Fruit fly (Drosophila melanogaster) whole organism, embryonic: ENCODE measurements around the gene BTBD9.

Experiments used
- BtbVII ChIP-seq: fragments of 200-800 bp; sonication (Bioruptor generic); optimal IDR thresholded peaks from 3 replicates; lab custom pipeline; 2017; ENCODE audit warnings: missing biosample characterization, mild to moderate bottlenecking, missing genetic modification characterization
- C15 ChIP-seq: fragments of 200-800 bp; sonication (Bioruptor generic); IDR thresholded peaks from 3 replicates; pipeline ENCODE4 v1.3.6; 2022; ENCODE audit warnings: missing biosample characterization, missing genetic modification characterization
- CG10267 ChIP-seq: fragments of 200-800 bp; sonication (Bioruptor generic); optimal IDR thresholded peaks from 2 replicates; lab custom pipeline; 2018; ENCODE audit warnings: missing biosample characterization, mild to moderate bottlenecking, missing genetic modification characterization, moderate library complexity
- CG12744 ChIP-seq: fragments of 200-800 bp; sonication (Bioruptor generic); optimal IDR thresholded peaks from 2 replicates; lab custom pipeline; 2016; ENCODE audit warnings: missing biosample characterization, missing genetic modification characterization
- CG13775 ChIP-seq: fragments of 200-800 bp; sonication (Bioruptor generic); optimal IDR thresholded peaks from 3 replicates; lab custom pipeline; 2017; ENCODE audit warnings: missing biosample characterization, mild to moderate bottlenecking, missing genetic modification characterization
- CG15601 ChIP-seq: fragments of 200-800 bp; sonication (Bioruptor generic); optimal IDR thresholded peaks from 3 replicates; lab custom pipeline; 2019; ENCODE audit warnings: missing biosample characterization, mild to moderate bottlenecking, missing genetic modification characterization, moderate library complexity
- CG18764 ChIP-seq: fragments of 200-800 bp; sonication (Bioruptor generic); optimal IDR thresholded peaks from 3 replicates; lab custom pipeline; 2016; ENCODE audit warnings: missing biosample characterization, missing genetic modification characterization
- CG2129 ChIP-seq: fragments of 200-800 bp; sonication (Bioruptor generic); IDR thresholded peaks from 2 replicates; pipeline ENCODE4 v1.3.6; 2022; ENCODE audit warnings: missing biosample characterization, missing genetic modification characterization; ENCODE audit not compliant: partially characterized antibody
- CG31224 ChIP-seq: fragments of 200-800 bp; sonication (Bioruptor generic); IDR thresholded peaks from 2 replicates; pipeline ENCODE4 v1.3.6; 2022; ENCODE audit warnings: missing biosample characterization, missing genetic modification characterization
- CG32767 ChIP-seq: fragments of 200-800 bp; sonication (Bioruptor generic); IDR thresholded peaks from 2 replicates; pipeline ENCODE4 v1.3.6; 2022; ENCODE audit warnings: missing biosample characterization, missing genetic modification characterization
- CG3281 ChIP-seq: fragments of 200-800 bp; sonication (Bioruptor generic); optimal IDR thresholded peaks from 3 replicates; lab custom pipeline; 2017; ENCODE audit warnings: missing biosample characterization, mild to moderate bottlenecking, missing genetic modification characterization
- CG4360 ChIP-seq: fragments of 200-800 bp; sonication (Bioruptor generic); IDR thresholded peaks from 2 replicates; pipeline ENCODE4 v1.3.6; 2022; ENCODE audit warnings: missing biosample characterization, missing genetic modification characterization
- CG4707 ChIP-seq: fragments of 200-800 bp; sonication (Bioruptor generic); optimal IDR thresholded peaks from 2 replicates; lab custom pipeline; 2018; ENCODE audit warnings: missing biosample characterization, mild to moderate bottlenecking, missing genetic modification characterization, moderate library complexity
- CG4820 ChIP-seq: fragments of 200-800 bp; sonication (Bioruptor generic); optimal IDR thresholded peaks from 3 replicates; lab custom pipeline; 2016; ENCODE audit warnings: missing biosample characterization, missing genetic modification characterization
- CG6683 ChIP-seq: fragments of 200-800 bp; sonication (Bioruptor generic); optimal IDR thresholded peaks from 2 replicates; lab custom pipeline; 2017; ENCODE audit warnings: missing biosample characterization, mild to moderate bottlenecking, missing genetic modification characterization, missing genetic modification reagents
- CG6791 ChIP-seq: fragments of 200-800 bp; sonication (Bioruptor generic); IDR thresholded peaks from 3 replicates; pipeline ENCODE4 v1.3.6; 2022; ENCODE audit warnings: missing biosample characterization, missing genetic modification characterization; ENCODE audit not compliant: partially characterized antibody
- CG7928 ChIP-seq: fragments of 200-800 bp; sonication (Bioruptor generic); optimal IDR thresholded peaks from 2 replicates; lab custom pipeline; 2017; ENCODE audit warnings: missing biosample characterization, mild to moderate bottlenecking, missing genetic modification characterization
- CG9609 ChIP-seq: fragments of 200-800 bp; sonication (Bioruptor generic); optimal IDR thresholded peaks from 3 replicates; lab custom pipeline; 2016; ENCODE audit warnings: missing biosample characterization, missing genetic modification characterization
- D ChIP-seq, 2 experiments: fragments of 200-800 bp in 1 of 2; fragments of >200 bp in 1 of 2; sonication (Bioruptor generic) in 1 of 2; optimal IDR thresholded peaks; 2 replicates in 1 of 2; 3 replicates in 1 of 2; lab custom pipeline; 2017; ENCODE audit warnings: mild to moderate bottlenecking in 1 of 2, missing biosample characterization in 1 of 2, missing genetic modification characterization in 1 of 2, missing genetic modification reagents in 1 of 2
- Dfd ChIP-seq, 2 experiments: fragments of >200 bp; optimal IDR thresholded peaks; 2 replicates each; lab custom pipeline; 2017; ENCODE audit warnings: missing biosample characterization in 2 of 2, missing genetic modification characterization in 2 of 2
- Dip3 ChIP-seq: fragments of 200-800 bp; sonication (Bioruptor generic); optimal IDR thresholded peaks from 3 replicates; lab custom pipeline; 2016; ENCODE audit warnings: missing biosample characterization, missing genetic modification characterization
- GATAe ChIP-seq: fragments of 200-800 bp; sonication (Bioruptor generic); conservative IDR thresholded peaks from 2 replicates; pipeline ENCODE4 v1.3.6; 2022; ENCODE audit warnings: missing biosample characterization, missing genetic modification characterization
- HmgZ ChIP-seq: fragments of 200-800 bp; sonication (Bioruptor generic); optimal IDR thresholded peaks from 2 replicates; lab custom pipeline; 2018; ENCODE audit warnings: missing biosample characterization, mild to moderate bottlenecking, missing genetic modification characterization
- Kr ChIP-seq: fragments of 200-800 bp; sonication (Bioruptor generic); optimal IDR thresholded peaks from 2 replicates; lab custom pipeline; 2017; ENCODE audit warnings: missing biosample characterization, mild to moderate bottlenecking, missing genetic modification characterization
- Lpt ChIP-seq: fragments of >200 bp; optimal IDR thresholded peaks from 2 replicates; lab custom pipeline; 2018; ENCODE audit warnings: missing biosample characterization, missing genetic modification characterization
- MESR4 ChIP-seq: fragments of 200-800 bp; sonication (Bioruptor generic); optimal IDR thresholded peaks from 2 replicates; lab custom pipeline; 2018; ENCODE audit warnings: missing biosample characterization, mild to moderate bottlenecking, missing genetic modification characterization, moderate library complexity
- Med ChIP-seq: fragments of 200-800 bp; sonication (Bioruptor generic); peaks from one replicate; lab custom pipeline; 2016; ENCODE audit warnings: missing biosample characterization, missing genetic modification characterization, mild to moderate bottlenecking, inconsistent platforms, moderate library complexity
- Neu2 ChIP-seq: fragments of 200-800 bp; sonication (Bioruptor generic); optimal IDR thresholded peaks from 3 replicates; lab custom pipeline; 2016; ENCODE audit warnings: missing biosample characterization, missing genetic modification characterization, borderline replicate concordance
- Ptx1 ChIP-seq: fragments of 200-800 bp; sonication (Bioruptor generic); IDR thresholded peaks from 2 replicates; pipeline ENCODE4 v1.3.6; 2022; ENCODE audit warnings: missing biosample characterization, missing genetic modification characterization
- Side ChIP-seq: fragments of 200-800 bp; sonication (Bioruptor generic); optimal IDR thresholded peaks from 2 replicates; lab custom pipeline; 2016; ENCODE audit warnings: missing biosample characterization, missing genetic modification characterization
- Spps ChIP-seq: fragments of 200-800 bp; sonication (Bioruptor generic); optimal IDR thresholded peaks from 2 replicates; lab custom pipeline; 2018; ENCODE audit warnings: missing biosample characterization, mild to moderate bottlenecking, missing genetic modification characterization
- ac ChIP-seq: fragments of 200-800 bp; sonication (Bioruptor generic); optimal IDR thresholded peaks from 3 replicates; lab custom pipeline; 2017; ENCODE audit warnings: missing biosample characterization, mild to moderate bottlenecking, missing genetic modification characterization
- ash1 ChIP-seq: fragments of 200-800 bp; sonication (Bioruptor generic); optimal IDR thresholded peaks from 2 replicates; lab custom pipeline; 2018; ENCODE audit warnings: missing biosample characterization, mild to moderate bottlenecking, missing genetic modification characterization
- bigmax ChIP-seq: fragments of 200-800 bp; sonication (Bioruptor generic); optimal IDR thresholded peaks from 2 replicates; lab custom pipeline; 2018; ENCODE audit warnings: missing biosample characterization, mild to moderate bottlenecking, missing genetic modification characterization
- chinmo ChIP-seq: fragments of 200-800 bp; sonication (Bioruptor generic); IDR thresholded peaks from 4 replicates; pipeline ENCODE4 v1.3.6; 2022; ENCODE audit warnings: missing biosample characterization, missing genetic modification characterization; ENCODE audit not compliant: partially characterized antibody
- dan ChIP-seq: fragments of 200-800 bp; sonication (Bioruptor generic); IDR thresholded peaks from 2 replicates; pipeline ENCODE4 v1.3.6; 2022; ENCODE audit warnings: missing biosample characterization, missing genetic modification characterization
- dati ChIP-seq: fragments of 200-800 bp; sonication (Bioruptor generic); IDR thresholded peaks from 2 replicates; pipeline ENCODE4 v1.3.6; 2022; ENCODE audit warnings: missing biosample characterization, missing genetic modification characterization
- gem ChIP-seq: fragments of 200-800 bp; sonication (Bioruptor generic); optimal IDR thresholded peaks from 2 replicates; lab custom pipeline; 2019; ENCODE audit warnings: missing biosample characterization, mild to moderate bottlenecking, missing genetic modification characterization, moderate library complexity
- gfzf ChIP-seq: fragments of 200-800 bp; sonication (Bioruptor generic); optimal IDR thresholded peaks from 2 replicates; lab custom pipeline; 2016; ENCODE audit warnings: missing biosample characterization, mild to moderate bottlenecking, missing genetic modification characterization, moderate library complexity
- lilli ChIP-seq: fragments of 200-800 bp; sonication (Bioruptor generic); optimal IDR thresholded peaks from 3 replicates; lab custom pipeline; 2016; ENCODE audit warnings: missing biosample characterization, missing genetic modification characterization
- rib ChIP-seq: fragments of 200-800 bp; sonication (Bioruptor generic); IDR thresholded peaks from 2 replicates; pipeline ENCODE4 v1.3.6; 2022; ENCODE audit warnings: missing biosample characterization, missing genetic modification characterization
- scrt ChIP-seq: fragments of 200-800 bp; sonication (Bioruptor generic); optimal IDR thresholded peaks from 2 replicates; lab custom pipeline; 2018; ENCODE audit warnings: missing biosample characterization, mild to moderate bottlenecking, missing genetic modification characterization, moderate library complexity
- sens-2 ChIP-seq: fragments of 200-800 bp; sonication (Bioruptor generic); IDR thresholded peaks from 2 replicates; pipeline ENCODE4 v1.3.6; 2022; ENCODE audit warnings: missing biosample characterization, missing genetic modification characterization
- shn ChIP-seq: fragments of 200-800 bp; sonication (Bioruptor generic); optimal IDR thresholded peaks from 3 replicates; lab custom pipeline; 2016; ENCODE audit warnings: missing biosample characterization, missing genetic modification characterization
- sob ChIP-seq: fragments of 200-800 bp; sonication (Bioruptor generic); IDR thresholded peaks from 2 replicates; pipeline ENCODE4 v1.3.6; 2022; ENCODE audit warnings: missing biosample characterization, missing genetic modification characterization
- tap ChIP-seq: fragments of 200-800 bp; optimal IDR thresholded peaks from 3 replicates; lab custom pipeline; 2019; ENCODE audit warnings: missing biosample characterization, mild to moderate bottlenecking, missing genetic modification characterization, moderate library complexity
- trh ChIP-seq: fragments of 200-800 bp; sonication (Bioruptor generic); optimal IDR thresholded peaks from 2 replicates; lab custom pipeline; 2016; ENCODE audit warnings: missing biosample characterization, missing genetic modification characterization
- unc-4 ChIP-seq: fragments of 200-800 bp; sonication (Bioruptor generic); IDR thresholded peaks from 2 replicates; pipeline ENCODE4 v1.3.6; 2022; ENCODE audit warnings: missing biosample characterization, missing genetic modification characterization; ENCODE audit not compliant: partially characterized antibody
- vfl ChIP-seq: fragments of 200-800 bp; sonication (Bioruptor generic); optimal IDR thresholded peaks from 2 replicates; lab custom pipeline; 2016; ENCODE audit warnings: missing biosample characterization, missing genetic modification characterization

Gene BTBD9

dm6 chrX:10737422-10738150 is 30.8 kb upstream of the BTBD9 start (continued):
- TF ChIP-seq CG6791 (GFP tag; lab: Robert Waterston, UW) (no peak), Side (GFP tag; lab: Kevin White, UChicago) (peak; percentile 77), CG15601 (peak; percentile 82), CG2129 (GFP tag; lab: Robert Waterston, UW) (no peak), scrt (GFP tag; lab: Kevin White, UChicago) (peak; percentile 83), CG13775 (GFP tag; lab: Kevin White, UChicago) (peak; percentile 58), Dfd (GFP tag; optimal IDR thresholded peaks at IDR 0.05; lab: Kevin White, UChicago) (no peak), sens-2 (GFP tag; lab: Robert Waterston, UW) (peak; percentile 86), sob (peak; percentile 87), CG6683 (peak; percentile 80), lilli (GFP tag; lab: Kevin White, UChicago) (peak; percentile 76), tap (tag; lab: Kevin White, UChicago) (peak; percentile 91), HmgZ (tag; lab: Kevin White, UChicago) (peak; percentile 83), Med (GFP tag; lab: Kevin White, UChicago) (peak; percentile 98), Spps (tag; lab: Kevin White, UChicago) (peak; percentile 69), vfl (GFP tag; lab: Kevin White, UChicago) (no peak), Dip3 (GFP tag; lab: Kevin White, UChicago) (peak; percentile 75), CG4820 (GFP tag; lab: Kevin White, UChicago) (peak; percentile 69), CG32767 (GFP tag; lab: Robert Waterston, UW) (peak; percentile 79), CG7928 (GFP tag; lab: Kevin White, UChicago) (peak; percentile 33), dati (peak; percentile 86), trh (no peak), dan (GFP tag; lab: Robert Waterston, UW) (no peak), MESR4 (GFP tag; lab: Kevin White, UChicago) (peak; percentile 34), CG31224 (no peak), Kr (GFP tag; lab: Kevin White, UChicago) (no peak), GATAe (GFP tag; lab: Robert Waterston, UW) (no peak), rib (GFP tag; lab: Robert Waterston, UW) (no peak; the same call in 1 of the 2 replicates), Ptx1 (GFP tag; lab: Robert Waterston, UW) (peak; percentile 93), Lpt (no peak), CG10267 (tag; lab: Kevin White, UChicago) (peak; percentile 80), CG4707 (GFP tag; lab: Kevin White, UChicago) (peak; percentile 80), CG9609 (peak; percentile 87), gem (tag; lab: Kevin White, UChicago) (peak; percentile 91), unc-4 (GFP tag; lab: Robert Waterston, UW) (no peak), Neu2 (GFP tag; lab: Kevin White, UChicago) (no peak), CG4360 (0 out of 2 replicates have a peak, but pooled peaks have one; percentile 54), chinmo (GFP tag; lab: Robert Waterston, UW) (no peak), ac (GFP tag; lab: Kevin White, UChicago) (no peak), bigmax (GFP tag; lab: Kevin White, UChicago) (no peak), ash1 (peak; percentile 46), shn (GFP tag; lab: Kevin White, UChicago) (peak; percentile 64), C15 (peak; percentile 57; the same call in 1 of the 3 replicates), gfzf (GFP tag; lab: Kevin White, UChicago) (no peak), BtbVII (peak; percentile 77), D (optimal IDR thresholded peaks at IDR 0.05; lab: Kevin White, UChicago) (no peak), D (GFP tag; optimal IDR thresholded peaks at IDR 0.05; lab: Kevin White, UChicago) (peak; percentile 88), CG12744 (GFP tag; lab: Kevin White, UChicago) (peak; percentile 39), CG3281 (GFP tag; lab: Kevin White, UChicago) (peak; percentile 83), CG18764 (peak; percentile 54)
